Fruit fly (Drosophila melanogaster): ENCODE measurements around the gene CG1503.

DNA sequence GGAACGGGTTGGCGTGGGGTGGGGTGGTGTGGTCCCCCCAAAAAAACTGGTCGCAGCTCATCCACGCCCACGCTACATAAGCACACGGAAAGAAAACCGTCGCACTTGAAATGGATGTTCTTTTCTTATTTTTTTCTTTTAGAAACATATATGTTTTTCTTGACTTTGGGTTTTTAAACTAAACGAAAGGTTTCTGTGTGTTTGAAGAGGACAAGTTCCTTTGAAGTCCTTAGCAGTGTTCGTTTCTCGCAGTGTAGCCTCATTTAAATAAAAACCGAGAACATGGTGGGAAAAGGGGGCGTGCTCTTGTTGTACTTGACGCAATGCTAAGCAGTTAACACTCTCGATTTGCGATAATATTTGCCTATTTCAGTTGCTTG is 31.9 kb downstream of the CG1503 start:
- TF ChIP-seq CG7045 (GFP tag; optimal IDR thresholded peaks at IDR 0.05) (no peak), CG7101 (tag; optimal IDR thresholded peaks at IDR 0.05) (no peak), CG11617 (GFP tag; optimal IDR thresholded peaks at IDR 0.05) (no peak), CG33017 (tag; optimal IDR thresholded peaks at IDR 0.05) (no peak), CG1620 (GFP tag; optimal IDR thresholded peaks at IDR 0.05) (peak; percentile 31), CG14711 (tag; optimal IDR thresholded peaks at IDR 0.05) (peak; percentile 14), cnc (optimal IDR thresholded peaks at IDR 0.05) (no peak), kay (GFP tag; ENCODE audit: borderline replicate concordance) (no peak), CG5204 (GFP tag; optimal IDR thresholded peaks at IDR 0.05) (no peak), Crg-1 (GFP tag; optimal IDR thresholded peaks at IDR 0.05) (no peak), tj (GFP tag; optimal IDR thresholded peaks at IDR 0.05) (no peak), pad (GFP tag; optimal IDR thresholded peaks at IDR 0.05) (no peak), CG12768 (GFP tag; optimal IDR thresholded peaks at IDR 0.05) (no peak)
